Worm (Caenorhabditis elegans) whole organism, midembryonic: Measurements from ENCODE around the gene F52G3.7.
A peak's percentile ranks its signal among the peaks of the same experiment; 100 is the strongest.

Experiments used
- T22C8.4 ChIP-seq: fragments of 200-800 bp; sonication (Bioruptor generic); IDR thresholded peaks from 2 replicates; pipeline ENCODE4 v1.3.6; 2022; ENCODE audit warnings: missing genetic modification characterization, missing compliant biosample characterization
- cog-1 ChIP-seq: sonication (generic microtip); optimal IDR thresholded peaks from 2 replicates; lab custom pipeline; 2016; ENCODE audit warnings: missing genetic modification characterization, missing compliant biosample characterization
- flt-1 ChIP-seq: fragments of 200-800 bp; sonication (Bioruptor generic); IDR thresholded peaks from 2 replicates; pipeline ENCODE4 v1.3.6; 2022; ENCODE audit warnings: missing genetic modification characterization, missing compliant biosample characterization
- klf-2 ChIP-seq: fragments of 200-800 bp; sonication (Bioruptor generic); conservative IDR thresholded peaks from 2 replicates; pipeline ENCODE4 v1.3.6; 2022; ENCODE audit warnings: missing genetic modification reagents, missing genetic modification characterization, missing compliant biosample characterization
- med-1 ChIP-seq: sonication (generic microtip); optimal IDR thresholded peaks from 2 replicates; lab custom pipeline; 2017; ENCODE audit warnings: missing genetic modification characterization, mild to moderate bottlenecking, missing compliant biosample characterization, antibody characterized with exemption, missing genetic modification reagents; ENCODE audit not compliant: insufficient read depth
- ref-1 ChIP-seq: fragments of 200-800 bp; sonication (Bioruptor generic); conservative IDR thresholded peaks from 2 replicates; pipeline ENCODE4 v1.3.6; 2022; ENCODE audit warnings: missing genetic modification reagents, missing genetic modification characterization, missing compliant biosample characterization
- tab-1 ChIP-seq: fragments of 200-800 bp; sonication (Bioruptor generic); IDR thresholded peaks from 2 replicates; pipeline ENCODE4 v1.3.6; 2022; ENCODE audit warnings: missing genetic modification characterization, missing compliant biosample characterization
- ztf-23 ChIP-seq: fragments of 200-800 bp; sonication (Bioruptor generic); IDR thresholded peaks from 2 replicates; pipeline ENCODE4 v1.3.6; 2022; ENCODE audit warnings: missing genetic modification reagents, missing genetic modification characterization, missing compliant biosample characterization
- ztf-29 ChIP-seq: fragments of 200-800 bp; sonication (Bioruptor generic); IDR thresholded peaks from 2 replicates; pipeline ENCODE4 v1.3.6; 2022; ENCODE audit warnings: missing genetic modification reagents, missing genetic modification characterization, missing compliant biosample characterization

F52G3.7 gene

ce11 chrX:16931255-16932023, 32.3 kb upstream of the F52G3.7 start:
- TF ChIP-seq flt-1 (GFP tag; lab: Robert Waterston, UW) (peak; percentile 67), ztf-23 (GFP tag; lab: Robert Waterston, UW) (no peak), tab-1 (no peak), ztf-29 (GFP tag; lab: Robert Waterston, UW) (no peak; the same call in 1 of the 2 replicates), T22C8.4 (no peak), med-1 (GFP tag; lab: Kevin White, UChicago) (no peak), cog-1 (tag; lab: Kevin White, UChicago) (no peak), klf-2 (GFP tag; lab: Robert Waterston, UW) (no peak; the same call in 1 of the 2 replicates), ref-1 (GFP tag; lab: Robert Waterston, UW) (0 out of 2 replicates have a peak, but pooled peaks have one; percentile 26)

ce11 chrX:16932339-16932738, 31.4 kb upstream of the F52G3.7 start:
- TF ChIP-seq flt-1 (GFP tag; lab: Robert Waterston, UW) (peak; percentile 75), ztf-23 (GFP tag; lab: Robert Waterston, UW) (peak; percentile 73), klf-2 (GFP tag; lab: Robert Waterston, UW) (0 out of 2 replicates have a peak, but pooled peaks have one; percentile 58)

ce11 chrX:16937925-16938324, 25.8 kb upstream of the F52G3.7 start:
- TF ChIP-seq flt-1 (GFP tag; lab: Robert Waterston, UW) (peak; percentile 68), ztf-29 (GFP tag; lab: Robert Waterston, UW) (peak; percentile 45; the same call in 1 of the 2 replicates), T22C8.4 (0 out of 2 replicates have a peak, but pooled peaks have one; percentile 21)

ce11 chrX:16942316-16942715, 21.4 kb upstream of the F52G3.7 start:
- TF ChIP-seq med-1 (GFP tag; lab: Kevin White, UChicago) (no peak), tab-1 (no peak)

DNA sequence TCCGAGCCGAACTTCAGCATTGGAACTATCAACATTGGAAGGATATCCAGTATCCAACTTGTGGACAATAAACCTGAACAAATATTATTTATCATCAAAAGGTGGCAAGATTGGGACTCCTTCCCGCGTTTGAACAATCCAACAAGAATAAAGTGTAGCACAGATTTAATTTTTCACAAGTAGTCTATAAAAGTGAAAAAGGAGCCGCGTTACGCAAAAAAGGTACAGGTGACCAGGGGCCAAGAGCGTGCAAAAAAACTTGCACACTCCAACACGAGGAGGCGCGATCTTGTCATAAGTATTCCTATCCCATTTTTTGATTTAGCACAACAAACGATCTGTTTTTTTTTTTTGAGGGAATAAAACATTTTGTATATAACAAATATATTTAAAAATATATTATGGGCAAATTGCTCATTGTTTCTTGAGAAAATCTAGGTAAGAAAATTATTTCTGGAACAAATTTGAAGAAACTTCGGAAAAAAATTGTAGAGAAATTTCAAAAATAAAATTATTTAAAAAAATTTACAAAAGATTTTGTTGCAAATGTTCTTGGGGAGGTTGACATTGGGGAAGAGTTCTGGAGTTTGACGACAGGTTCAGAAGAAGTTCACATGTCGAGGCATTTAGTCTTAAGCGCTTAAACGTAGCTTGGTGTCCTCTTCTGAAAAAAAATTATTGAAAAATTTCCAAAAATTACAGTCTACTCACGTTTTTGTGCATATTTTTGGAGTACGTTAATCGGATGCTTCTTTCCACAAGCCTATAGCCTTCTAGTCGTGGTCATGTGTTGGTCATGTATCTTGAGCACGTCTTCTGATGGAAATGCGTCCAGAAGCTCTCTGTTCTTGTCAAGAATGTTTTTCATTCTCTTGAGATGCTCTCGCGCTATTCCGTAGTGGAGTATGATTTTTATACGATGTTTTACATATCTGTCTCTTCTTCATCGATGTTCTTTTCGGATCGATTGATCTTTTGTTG, 19.5 kb upstream of the F52G3.7 start:
- TF ChIP-seq klf-2 (GFP tag; lab: Robert Waterston, UW) (0 out of 2 replicates have a peak, but pooled peaks have one; percentile 28), med-1 (GFP tag; lab: Kevin White, UChicago) (no peak), flt-1 (GFP tag; lab: Robert Waterston, UW) (peak; percentile 63), ztf-23 (GFP tag; lab: Robert Waterston, UW) (peak; percentile 58; the same call in 1 of the 2 replicates), cog-1 (tag; lab: Kevin White, UChicago) (no peak), ztf-29 (GFP tag; lab: Robert Waterston, UW) (no peak), ref-1 (GFP tag; lab: Robert Waterston, UW) (peak; percentile 16; the same call in 1 of the 2 replicates), tab-1 (peak; percentile 48; the same call in 1 of the 2 replicates), T22C8.4 (no peak)

- TF ChIP-seq ztf-29 (GFP tag; lab: Robert Waterston, UW) (no peak), T22C8.4 (no peak), ref-1 (GFP tag; lab: Robert Waterston, UW) (no peak), flt-1 (GFP tag; lab: Robert Waterston, UW) (no peak), klf-2 (GFP tag; lab: Robert Waterston, UW) (no peak), ztf-23 (GFP tag; lab: Robert Waterston, UW) (no peak), cog-1 (tag; lab: Kevin White, UChicago) (no peak), tab-1 (no peak), med-1 (GFP tag; lab: Kevin White, UChicago) (no peak)
These were observed 10.9 kb upstream of the F52G3.7 start, which contains the start of gene F52G3.8 for ce11 chrX:16952859-16953258. TSS of gene F52G3.8 (minus strand) at chrX:16952959.

- TF ChIP-seq ztf-29 (GFP tag; lab: Robert Waterston, UW) (no peak), flt-1 (GFP tag; lab: Robert Waterston, UW) (no peak), ref-1 (GFP tag; lab: Robert Waterston, UW) (no peak), cog-1 (tag; lab: Kevin White, UChicago) (no peak), T22C8.4 (no peak), med-1 (GFP tag; lab: Kevin White, UChicago) (no peak), ztf-23 (GFP tag; lab: Robert Waterston, UW) (no peak), klf-2 (GFP tag; lab: Robert Waterston, UW) (no peak), tab-1 (no peak)
These were observed 5.7 kb upstream of the F52G3.7 start for ce11 chrX:16958015-16958414.

ce11 chrX:16960346-16960745, 3.4 kb upstream of the F52G3.7 start:
- TF ChIP-seq ztf-23 (GFP tag; lab: Robert Waterston, UW) (no peak), T22C8.4 (no peak), klf-2 (GFP tag; lab: Robert Waterston, UW) (no peak), ref-1 (GFP tag; lab: Robert Waterston, UW) (no peak), tab-1 (no peak), flt-1 (GFP tag; lab: Robert Waterston, UW) (no peak), ztf-29 (GFP tag; lab: Robert Waterston, UW) (no peak), med-1 (GFP tag; lab: Kevin White, UChicago) (no peak), cog-1 (tag; lab: Kevin White, UChicago) (no peak)

DNA sequence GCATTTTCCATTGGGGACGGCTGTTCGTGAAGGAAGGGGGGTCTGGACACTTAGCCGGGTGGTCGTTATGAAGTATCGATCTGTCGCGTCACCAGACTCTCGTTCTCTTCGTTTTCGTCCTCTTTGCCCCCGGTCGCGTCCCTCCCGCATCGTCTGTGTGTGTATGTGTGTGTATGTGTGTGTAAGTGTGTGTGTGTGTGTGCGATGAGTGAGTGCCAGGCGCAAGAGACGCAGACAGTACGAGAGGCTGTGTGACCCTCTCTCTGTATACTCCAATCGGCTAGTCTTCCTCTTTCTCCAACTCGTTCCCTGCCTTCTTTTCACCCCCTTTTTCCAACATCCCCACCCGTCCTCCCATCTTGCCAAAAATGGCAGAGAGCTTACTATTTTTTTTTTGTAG, 2.3 kb upstream of the F52G3.7 start:
- TF ChIP-seq cog-1 (tag; lab: Kevin White, UChicago) (peak; percentile 89), klf-2 (GFP tag; lab: Robert Waterston, UW) (no peak), flt-1 (GFP tag; lab: Robert Waterston, UW) (peak; percentile 82), ref-1 (GFP tag; lab: Robert Waterston, UW) (no peak), T22C8.4 (peak; percentile 81), ztf-23 (GFP tag; lab: Robert Waterston, UW) (peak; percentile 72)
